Worm (Caenorhabditis elegans) whole organism, young adult: ENCODE data around the gene fbxa-29.

Source experiments
- B0336.3 ChIP-seq: fragments of 200-800 bp; sonication (Bioruptor generic); IDR thresholded peaks from 2 replicates; pipeline ENCODE4 v1.3.6; 2022; ENCODE audit warnings: missing genetic modification characterization, missing compliant biosample characterization
- C17E4.6 ChIP-seq: fragments of 200-800 bp; sonication (Bioruptor generic); IDR thresholded peaks from 2 replicates; pipeline ENCODE4 v1.3.6; 2022; ENCODE audit warnings: missing genetic modification reagents, missing genetic modification characterization, missing compliant biosample characterization
- D2030.7 ChIP-seq: fragments of 200-800 bp; sonication (Bioruptor generic); IDR thresholded peaks from 2 replicates; pipeline ENCODE4 v1.3.6; 2022; ENCODE audit warnings: missing genetic modification reagents, missing genetic modification characterization, missing compliant biosample characterization
- F10E7.11 ChIP-seq: sonication (generic microtip); optimal IDR thresholded peaks from 2 replicates; lab custom pipeline; 2017; ENCODE audit warnings: mild to moderate bottlenecking, missing genetic modification characterization, moderate library complexity, missing compliant biosample characterization
- F33H1.4 ChIP-seq: fragments of 200-800 bp; sonication (Bioruptor generic); IDR thresholded peaks from 2 replicates; pipeline ENCODE4 v1.3.6; 2022; ENCODE audit warnings: missing genetic modification reagents, missing genetic modification characterization, missing compliant biosample characterization
- F39B2.1 ChIP-seq: fragments of 200-800 bp; sonication (Bioruptor generic); IDR thresholded peaks from 2 replicates; pipeline ENCODE4 v1.3.6; 2022; ENCODE audit warnings: missing genetic modification reagents, missing genetic modification characterization, missing compliant biosample characterization
- F49E8.2 ChIP-seq: sonication (generic microtip); optimal IDR thresholded peaks from 3 replicates; lab custom pipeline; 2017; ENCODE audit warnings: missing genetic modification characterization, mild to moderate bottlenecking, missing compliant biosample characterization, antibody characterized with exemption, moderate library complexity; ENCODE audit not compliant: insufficient read depth
- K11D2.4 ChIP-seq: fragments of 200-800 bp; sonication (Bioruptor generic); IDR thresholded peaks from 2 replicates; pipeline ENCODE4 v1.3.6; 2022; ENCODE audit warnings: missing genetic modification reagents, missing genetic modification characterization, missing compliant biosample characterization
- T07F8.4 ChIP-seq: sonication (generic microtip); optimal IDR thresholded peaks from 2 replicates; lab custom pipeline; 2016; ENCODE audit warnings: mild to moderate bottlenecking, missing genetic modification characterization, moderate library complexity, missing compliant biosample characterization
- Y53F4B.3 ChIP-seq: fragments of 200-800 bp; sonication (Bioruptor generic); IDR thresholded peaks from 2 replicates; pipeline ENCODE4 v1.3.6; 2022; ENCODE audit warnings: missing genetic modification reagents, missing genetic modification characterization, missing compliant biosample characterization
- Y56A3A.18 ChIP-seq: fragments of 200-800 bp; sonication (Bioruptor generic); IDR thresholded peaks from 2 replicates; pipeline ENCODE4 v1.3.6; 2022; ENCODE audit warnings: missing genetic modification reagents, missing genetic modification characterization, missing compliant biosample characterization
- attf-5 ChIP-seq: fragments of 200-800 bp; sonication (Bioruptor generic); optimal IDR thresholded peaks from 2 replicates; lab custom pipeline; 2018; ENCODE audit warnings: mild to moderate bottlenecking, missing genetic modification characterization, missing compliant biosample characterization
- bed-1 ChIP-seq: fragments of 200-800 bp; sonication (Bioruptor generic); IDR thresholded peaks from 2 replicates; pipeline ENCODE4 v1.3.6; 2022; ENCODE audit warnings: missing genetic modification reagents, missing genetic modification characterization, missing compliant biosample characterization
- bed-2 ChIP-seq: fragments of 200-800 bp; sonication (Bioruptor generic); IDR thresholded peaks from 2 replicates; pipeline ENCODE4 v1.3.6; 2022; ENCODE audit warnings: missing genetic modification reagents, missing genetic modification characterization, missing compliant biosample characterization
- cebp-1 ChIP-seq, 2 experiments: fragments of 200-800 bp in 1 of 2; sonication (Bioruptor generic) in 1 of 2; sonication (generic microtip) in 1 of 2; IDR thresholded peaks in 1 of 2; optimal IDR thresholded peaks in 1 of 2; 2 replicates each; pipeline versions ENCODE4 v1.3.6 to Lab custom; 2017 to 2022; ENCODE audit warnings: missing compliant biosample characterization in 2 of 2, missing genetic modification characterization in 2 of 2, mild to moderate bottlenecking in 1 of 2, missing genetic modification reagents in 1 of 2, moderate library complexity in 1 of 2
- ceh-91 ChIP-seq: fragments of 200-800 bp; sonication (Bioruptor generic); IDR thresholded peaks from 2 replicates; pipeline ENCODE4 v1.3.6; 2022; ENCODE audit warnings: missing genetic modification reagents, missing genetic modification characterization, missing compliant biosample characterization
- dpff-1 ChIP-seq: sonication (generic microtip); optimal IDR thresholded peaks from 2 replicates; lab custom pipeline; 2017; ENCODE audit warnings: mild to moderate bottlenecking, missing genetic modification characterization, missing compliant biosample characterization
- egl-18 ChIP-seq: fragments of 200-800 bp; sonication (Bioruptor generic); IDR thresholded peaks from 2 replicates; pipeline ENCODE4 v1.3.6; 2022; ENCODE audit warnings: missing genetic modification reagents, missing genetic modification characterization, missing compliant biosample characterization
- hlh-12 ChIP-seq: sonication (generic microtip); optimal IDR thresholded peaks from 2 replicates; lab custom pipeline; 2016; ENCODE audit warnings: missing genetic modification characterization, missing compliant biosample characterization
- hmg-1.2 ChIP-seq: fragments of 200-800 bp; sonication (Bioruptor generic); IDR thresholded peaks from 2 replicates; pipeline ENCODE4 v1.3.6; 2022; ENCODE audit warnings: missing genetic modification reagents, missing genetic modification characterization, missing compliant biosample characterization
- hmg-20 ChIP-seq: fragments of 200-800 bp; sonication (Bioruptor generic); IDR thresholded peaks from 2 replicates; pipeline ENCODE4 v1.3.6; 2022; ENCODE audit warnings: missing genetic modification reagents, missing genetic modification characterization, missing compliant biosample characterization
- let-607 ChIP-seq, 2 experiments: fragments of 200-800 bp in 1 of 2; sonication (Bioruptor generic) in 1 of 2; sonication (generic microtip) in 1 of 2; optimal IDR thresholded peaks; 2 replicates each; lab custom pipeline; 2016 to 2018; ENCODE audit warnings: mild to moderate bottlenecking in 2 of 2, missing compliant biosample characterization in 2 of 2, missing genetic modification characterization in 2 of 2, moderate library complexity in 2 of 2, missing genotype in 1 of 2
- lin-54 ChIP-seq: fragments of 200-800 bp; sonication (Bioruptor generic); optimal IDR thresholded peaks from 2 replicates; lab custom pipeline; 2018; ENCODE audit warnings: mild to moderate bottlenecking, missing genetic modification characterization, missing compliant biosample characterization
- nfya-1 ChIP-seq: sonication (generic microtip); optimal IDR thresholded peaks from 2 replicates; lab custom pipeline; 2017; ENCODE audit warnings: antibody characterized with exemption, missing compliant biosample characterization, missing genetic modification characterization, borderline replicate concordance; ENCODE audit not compliant: insufficient read depth
- nhr-179 ChIP-seq: sonication (generic microtip); optimal IDR thresholded peaks from 2 replicates; lab custom pipeline; 2016; ENCODE audit warnings: mild to moderate bottlenecking, missing genetic modification characterization, missing compliant biosample characterization
- nhr-27 ChIP-seq: fragments of 200-800 bp; sonication (Bioruptor generic); optimal IDR thresholded peaks from 2 replicates; lab custom pipeline; 2018; ENCODE audit warnings: mild to moderate bottlenecking, missing genetic modification characterization, moderate library complexity, missing compliant biosample characterization
- nhr-90 ChIP-seq: sonication (generic microtip); optimal IDR thresholded peaks from 2 replicates; lab custom pipeline; 2016; ENCODE audit warnings: missing genotype, mild to moderate bottlenecking, missing genetic modification characterization, missing compliant biosample characterization
- pbrm-1 ChIP-seq: fragments of 200-800 bp; sonication (Bioruptor generic); IDR thresholded peaks from 2 replicates; pipeline ENCODE4 v1.3.6; 2022; ENCODE audit warnings: missing genetic modification reagents, missing genetic modification characterization, missing compliant biosample characterization
- rec-8 ChIP-seq, 2 experiments: sonication (generic microtip); optimal IDR thresholded peaks; 2 replicates each; lab custom pipeline; 2016; ENCODE audit warnings: mild to moderate bottlenecking in 2 of 2, missing genetic modification characterization in 2 of 2, missing genetic modification reagents in 2 of 2, missing genotype in 2 of 2, missing biosample characterization in 1 of 2, missing compliant biosample characterization in 1 of 2, moderate library complexity in 1 of 2
- tbp1 ChIP-seq: fragments of 200-800 bp; sonication (Bioruptor generic); optimal IDR thresholded peaks from 2 replicates; lab custom pipeline; 2018; ENCODE audit warnings: mild to moderate bottlenecking, missing genetic modification characterization, missing compliant biosample characterization
- zfh-2 ChIP-seq: fragments of 200-800 bp; sonication (Bioruptor generic); conservative IDR thresholded peaks from 2 replicates; pipeline ENCODE4 v1.3.6; 2022; ENCODE audit warnings: missing genetic modification reagents, missing genetic modification characterization, missing compliant biosample characterization
- ztf-6 ChIP-seq: fragments of 200-800 bp; sonication (Bioruptor generic); IDR thresholded peaks from 2 replicates; pipeline ENCODE4 v1.3.6; 2022; ENCODE audit warnings: missing genetic modification reagents, missing genetic modification characterization, missing compliant biosample characterization

fbxa-29 gene

DNA sequence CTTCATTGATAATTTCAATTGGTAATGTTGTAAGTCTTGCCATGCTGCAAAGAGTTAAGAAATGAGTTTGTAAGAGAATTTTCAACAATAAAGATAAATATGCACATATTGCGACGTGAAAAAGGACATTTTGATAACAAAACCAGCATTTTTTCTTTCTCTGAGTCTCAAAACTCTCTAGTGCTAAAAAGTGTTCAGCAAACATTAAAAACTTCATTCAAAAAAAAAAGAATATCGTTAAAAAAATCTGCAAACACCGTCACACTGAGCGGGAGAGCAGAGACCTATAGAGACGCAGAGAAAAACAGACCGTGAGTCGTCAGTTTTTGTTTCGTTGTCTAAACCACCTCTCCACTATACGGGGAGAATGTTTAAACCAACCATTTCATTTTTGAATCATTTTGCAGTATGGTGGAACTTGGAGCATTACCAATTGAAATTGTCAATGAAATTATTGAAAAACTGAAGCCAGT lies 24.4 kb downstream of the fbxa-29 start, which contains the start of the genes fbxa-76 and fbxa-77 (continued):
- TF ChIP-seq dpff-1 (tag; lab: Kevin White, UChicago) (no peak), F49E8.2 (tag; lab: Kevin White, UChicago) (no peak), cebp-1 (GFP tag; IDR thresholded peaks at IDR 0.05; lab: Robert Waterston, UW) (no peak), cebp-1 (tag; optimal IDR thresholded peaks at IDR 0.05; lab: Kevin White, UChicago) (peak; percentile 19), ceh-91 (GFP tag; lab: Robert Waterston, UW) (no peak), B0336.3 (no peak), tbp1 (peak; percentile 7), T07F8.4 (tag; lab: Kevin White, UChicago) (no peak), attf-5 (GFP tag; lab: Kevin White, UChicago) (peak; percentile 37), let-607 (tag; optimal IDR thresholded peaks at IDR 0.05; lab: Kevin White, UChicago) (peak; percentile 19 to 30), hlh-12 (tag; lab: Kevin White, UChicago) (no peak), K11D2.4 (GFP tag; lab: Robert Waterston, UW) (no peak), nhr-90 (tag; lab: Kevin White, UChicago) (no peak), nhr-27 (tag; lab: Kevin White, UChicago) (no peak), ztf-6 (no peak), rec-8 (tag; optimal IDR thresholded peaks at IDR 0.05; lab: Kevin White, UChicago) (no peak), F33H1.4 (GFP tag; lab: Robert Waterston, UW) (no peak), Y56A3A.18 (GFP tag; lab: Robert Waterston, UW) (no peak), F39B2.1 (no peak)

DNA sequence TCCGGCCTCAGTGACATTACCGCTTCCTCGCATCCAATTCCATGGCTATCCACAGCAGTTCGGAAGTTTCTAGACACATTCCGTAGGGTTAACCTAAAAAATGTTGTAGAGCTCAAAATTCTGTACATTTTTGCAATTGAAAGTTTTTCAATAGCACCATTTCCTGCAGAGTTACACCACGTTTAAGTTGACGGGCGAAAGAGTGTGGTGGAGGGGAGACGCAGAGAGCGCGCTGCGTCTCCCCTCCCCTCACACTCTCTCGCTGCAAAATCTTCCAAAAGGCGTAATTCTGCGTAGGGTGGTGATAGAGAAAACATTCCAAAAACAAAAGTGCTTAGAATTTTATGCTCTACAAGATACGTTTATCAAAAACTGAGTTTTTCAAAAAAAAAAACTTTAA lies 25.2 kb downstream of the fbxa-29 start:
- TF ChIP-seq F10E7.11 (no peak), K11D2.4 (GFP tag; lab: Robert Waterston, UW) (no peak), Y53F4B.3 (GFP tag; lab: Robert Waterston, UW) (no peak), hmg-1.2 (GFP tag; lab: Robert Waterston, UW) (peak; percentile 78), nhr-179 (no peak)

DNA sequence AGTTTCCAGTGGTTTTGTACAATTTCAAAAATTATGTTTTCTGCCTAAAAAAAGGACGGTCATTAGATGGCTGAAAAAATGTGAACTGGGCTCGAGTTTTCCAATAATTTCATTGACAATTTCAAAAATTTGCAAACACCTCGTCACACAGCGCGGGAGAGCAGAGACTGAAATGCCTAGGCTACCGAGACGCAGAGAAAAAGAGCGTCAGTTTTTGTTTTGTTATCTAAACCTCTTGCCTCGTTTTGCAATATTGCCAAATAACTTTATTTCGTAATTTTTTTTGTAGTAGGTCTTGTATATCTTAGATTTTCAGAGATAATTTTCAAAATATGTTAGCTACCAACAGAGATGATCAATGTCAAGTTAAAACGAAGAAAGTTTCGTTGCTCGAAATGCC lies 30.3 kb downstream of the fbxa-29 start, which contains the start of gene fbxa-63:
TSS of gene fbxa-63 (plus strand) at position 310 of the 400 bp plus-strand sequence.
- no peak for TF ChIP-seq bed-2 (GFP tag; lab: Robert Waterston, UW)
- no peak for TF ChIP-seq rec-8 (tag; optimal IDR thresholded peaks at IDR 0.05; lab: Kevin White, UChicago)
- no peak for TF ChIP-seq let-607 (tag; optimal IDR thresholded peaks at IDR 0.05; lab: Kevin White, UChicago)
- TF ChIP-seq C17E4.6, result no peak
- TF ChIP-seq attf-5 (GFP tag; lab: Kevin White, UChicago), result peak; percentile 57
- TF ChIP-seq cebp-1 (GFP tag; IDR thresholded peaks at IDR 0.05; lab: Robert Waterston, UW), result peak; percentile 71; the same call in 1 of the 2 replicates
- TF ChIP-seq cebp-1 (tag; optimal IDR thresholded peaks at IDR 0.05; lab: Kevin White, UChicago), result peak; percentile 93
- TF ChIP-seq bed-1 (GFP tag; lab: Robert Waterston, UW), result no peak
- peak; percentile 68; the same call in 1 of the 2 replicates for TF ChIP-seq hmg-1.2 (GFP tag; lab: Robert Waterston, UW)

DNA sequence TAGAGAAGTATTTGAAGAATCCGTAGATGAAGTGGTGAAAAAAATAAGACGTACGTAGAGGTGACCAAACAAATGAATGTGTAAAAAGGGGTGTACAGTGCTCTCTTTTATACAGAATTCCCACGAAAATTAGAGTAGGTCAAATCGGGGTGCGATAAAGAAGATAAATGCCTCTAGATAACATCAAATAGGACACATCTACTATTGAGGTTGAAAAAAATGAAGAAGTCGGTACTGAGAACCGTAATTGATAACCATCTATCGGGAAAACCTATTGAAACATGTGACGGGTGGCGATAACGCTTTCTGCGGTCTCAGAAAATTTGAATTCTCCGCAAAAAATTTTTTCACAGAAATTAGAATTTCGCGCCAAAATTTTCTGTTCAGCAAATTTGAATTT lies 34.8 kb downstream of the fbxa-29 start, which contains the start of gene fbxa-61:
TSS of gene fbxa-61 (plus strand) at position 345 of the 400 bp plus-strand sequence.
- TF ChIP-seq hmg-20 (GFP tag; lab: Robert Waterston, UW) (no peak), egl-18 (GFP tag; lab: Robert Waterston, UW) (no peak), hmg-1.2 (GFP tag; lab: Robert Waterston, UW) (no peak), nfya-1 (tag; lab: Kevin White, UChicago) (no peak)

DNA sequence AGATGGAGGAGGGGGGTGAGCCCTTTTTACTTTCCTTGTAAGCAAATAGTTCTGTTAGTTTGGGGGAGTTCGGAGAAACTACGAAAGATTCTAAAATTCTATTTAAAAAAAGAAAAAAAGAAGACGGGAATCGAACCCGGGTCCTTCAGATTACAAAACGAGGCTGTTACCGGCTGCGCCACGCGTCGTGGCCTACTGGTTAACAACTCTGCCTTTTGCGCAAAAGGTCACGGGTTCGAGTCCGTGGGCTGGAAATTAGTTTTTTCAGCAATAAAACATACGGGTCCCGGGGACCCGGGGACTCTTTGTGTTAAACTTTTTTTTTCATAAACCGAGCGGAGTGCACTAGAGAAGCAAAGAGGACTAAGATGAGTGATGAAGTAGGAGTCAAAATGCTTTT lies 42.3 kb downstream of the fbxa-29 start:
- TF ChIP-seq D2030.7 (GFP tag; lab: Robert Waterston, UW) (peak; percentile 39; the same call in 1 of the 2 replicates), zfh-2 (GFP tag; lab: Robert Waterston, UW) (0 out of 2 replicates have a peak, but pooled peaks have one; percentile 23), pbrm-1 (GFP tag; lab: Robert Waterston, UW) (peak; percentile 70), lin-54 (GFP tag; lab: Kevin White, UChicago) (no peak)
